Worm (Caenorhabditis elegans) whole organism, midembryonic: ENCODE measurements around the gene aqp-12.

ENCODE experiments used
- T22C8.4 ChIP-seq: fragments of 200-800 bp; sonication (Bioruptor generic); IDR thresholded peaks from 2 replicates; pipeline ENCODE4 v1.3.6; 2022; ENCODE audit warnings: missing genetic modification characterization, missing compliant biosample characterization
- cog-1 ChIP-seq: sonication (generic microtip); optimal IDR thresholded peaks from 2 replicates; lab custom pipeline; 2016; ENCODE audit warnings: missing genetic modification characterization, missing compliant biosample characterization
- flt-1 ChIP-seq: fragments of 200-800 bp; sonication (Bioruptor generic); IDR thresholded peaks from 2 replicates; pipeline ENCODE4 v1.3.6; 2022; ENCODE audit warnings: missing genetic modification characterization, missing compliant biosample characterization
- klf-2 ChIP-seq: fragments of 200-800 bp; sonication (Bioruptor generic); conservative IDR thresholded peaks from 2 replicates; pipeline ENCODE4 v1.3.6; 2022; ENCODE audit warnings: missing genetic modification reagents, missing genetic modification characterization, missing compliant biosample characterization
- med-1 ChIP-seq: sonication (generic microtip); optimal IDR thresholded peaks from 2 replicates; lab custom pipeline; 2017; ENCODE audit warnings: missing genetic modification characterization, mild to moderate bottlenecking, missing compliant biosample characterization, antibody characterized with exemption, missing genetic modification reagents; ENCODE audit not compliant: insufficient read depth
- ref-1 ChIP-seq: fragments of 200-800 bp; sonication (Bioruptor generic); conservative IDR thresholded peaks from 2 replicates; pipeline ENCODE4 v1.3.6; 2022; ENCODE audit warnings: missing genetic modification reagents, missing genetic modification characterization, missing compliant biosample characterization
- tab-1 ChIP-seq: fragments of 200-800 bp; sonication (Bioruptor generic); IDR thresholded peaks from 2 replicates; pipeline ENCODE4 v1.3.6; 2022; ENCODE audit warnings: missing genetic modification characterization, missing compliant biosample characterization
- ztf-23 ChIP-seq: fragments of 200-800 bp; sonication (Bioruptor generic); IDR thresholded peaks from 2 replicates; pipeline ENCODE4 v1.3.6; 2022; ENCODE audit warnings: missing genetic modification reagents, missing genetic modification characterization, missing compliant biosample characterization
- ztf-29 ChIP-seq: fragments of 200-800 bp; sonication (Bioruptor generic); IDR thresholded peaks from 2 replicates; pipeline ENCODE4 v1.3.6; 2022; ENCODE audit warnings: missing genetic modification reagents, missing genetic modification characterization, missing compliant biosample characterization

DNA sequence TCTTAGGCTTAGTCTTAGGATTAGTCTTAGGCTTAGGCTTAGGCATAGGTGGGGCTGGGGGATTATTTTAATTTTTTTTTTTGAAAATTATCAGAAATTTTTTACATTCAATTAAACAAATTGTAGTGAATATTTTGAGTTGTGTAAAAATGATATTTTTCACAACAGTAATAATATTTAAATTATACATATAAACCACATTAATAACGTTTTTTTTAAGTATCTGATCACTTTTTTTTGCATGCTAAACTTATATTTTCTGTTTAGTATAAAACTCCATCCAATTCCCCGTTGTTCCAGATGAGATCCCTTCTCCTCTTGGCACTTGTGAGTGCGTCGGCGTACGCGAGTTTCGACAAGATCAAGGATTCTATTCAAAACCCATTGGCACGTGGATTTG is 37.1 kb downstream of the aqp-12 start, which contains the start of gene txdc-12.1:
- TF ChIP-seq T22C8.4 (no peak), tab-1 (no peak), flt-1 (GFP tag; lab: Robert Waterston, UW) (no peak), ztf-29 (GFP tag; lab: Robert Waterston, UW) (no peak), cog-1 (tag; lab: Kevin White, UChicago) (no peak), ref-1 (GFP tag; lab: Robert Waterston, UW) (no peak), med-1 (no peak), ztf-23 (no peak), klf-2 (GFP tag; lab: Robert Waterston, UW) (no peak)
